Worm (Caenorhabditis elegans) whole organism, L4 larva: ENCODE data around the gene F41E6.12.
A peak's percentile ranks its signal among the peaks of the same experiment; 100 is the strongest.

ENCODE experiments used
- F26F4.8 ChIP-seq: fragments of 200-800 bp; sonication (Bioruptor generic); conservative IDR thresholded peaks from 2 replicates; pipeline ENCODE4 v1.3.6; 2022; ENCODE audit warnings: missing genetic modification characterization, missing compliant biosample characterization
- egl-27 ChIP-seq: sonication (generic microtip); optimal IDR thresholded peaks from 3 replicates; lab custom pipeline; 2017; ENCODE audit warnings: missing biosample characterization, missing genetic modification reagents, missing genetic modification characterization
- jun-1 ChIP-seq: fragments of 150-350 bp; optimal IDR thresholded peaks from 2 replicates; lab custom pipeline; 2014; ENCODE audit warnings: missing biosample characterization, missing genetic modification reagents, missing genetic modification characterization
- lin-1 ChIP-seq: fragments of 200-800 bp; sonication (Bioruptor generic); IDR thresholded peaks from 2 replicates; pipeline ENCODE4 v1.3.6; 2022; ENCODE audit warnings: missing genetic modification reagents, missing genetic modification characterization, missing compliant biosample characterization
- lin-39 ChIP-seq: fragments of 150-350 bp; optimal IDR thresholded peaks from 2 replicates; lab custom pipeline; 2014; ENCODE audit warnings: missing biosample characterization, missing genetic modification reagents, missing genetic modification characterization
- nhr-28 ChIP-seq: fragments of 150-350 bp; optimal IDR thresholded peaks from 2 replicates; lab custom pipeline; 2014; ENCODE audit warnings: missing biosample characterization, missing genetic modification characterization
- nhr-6 ChIP-seq: fragments of 150-350 bp; optimal IDR thresholded peaks from 2 replicates; lab custom pipeline; 2014; ENCODE audit warnings: missing biosample characterization, missing genetic modification characterization
- nhr-76 ChIP-seq: fragments of 150-350 bp; optimal IDR thresholded peaks from 2 replicates; lab custom pipeline; 2014; ENCODE audit warnings: missing biosample characterization, missing genetic modification characterization
- unc-62 ChIP-seq, 3 experiments: fragments of 150-350 bp in 1 of 3; sonication (generic microtip); optimal IDR thresholded peaks in 2 of 3; peaks in 1 of 3; 1 replicate in 1 of 3; 2 replicates in 2 of 3; lab custom pipeline; 2014 to 2017; ENCODE audit warnings: missing biosample characterization in 3 of 3, missing genetic modification characterization in 3 of 3, missing genetic modification reagents in 3 of 3, missing genotype in 1 of 3

- TF ChIP-seq unc-62 (GFP tag; optimal IDR thresholded peaks at IDR 0.05 in 1 of 2; lab: Kevin White, UChicago), result peak in 1 of 2 experiments; percentile 67
- TF ChIP-seq unc-62 (tag; optimal IDR thresholded peaks at IDR 0.05; lab: Kevin White, UChicago), result no peak
- no peak for TF ChIP-seq lin-1
- no peak for TF ChIP-seq nhr-28 (tag; lab: Kevin White, UChicago)
- TF ChIP-seq egl-27 (tag; lab: Kevin White, UChicago), result no peak
- no peak for TF ChIP-seq nhr-6 (tag; lab: Kevin White, UChicago)
- no peak for TF ChIP-seq jun-1
- no peak for TF ChIP-seq F26F4.8
- no peak for TF ChIP-seq lin-39 (tag; lab: Kevin White, UChicago)
- no peak for TF ChIP-seq nhr-76 (tag; lab: Kevin White, UChicago)
These were observed 38.5 kb upstream of the F41E6.12 start for ce11 chrV:8667230-8668021.
